Worm (Caenorhabditis elegans): Measurements from ENCODE around the gene B0496.2.

DNA sequence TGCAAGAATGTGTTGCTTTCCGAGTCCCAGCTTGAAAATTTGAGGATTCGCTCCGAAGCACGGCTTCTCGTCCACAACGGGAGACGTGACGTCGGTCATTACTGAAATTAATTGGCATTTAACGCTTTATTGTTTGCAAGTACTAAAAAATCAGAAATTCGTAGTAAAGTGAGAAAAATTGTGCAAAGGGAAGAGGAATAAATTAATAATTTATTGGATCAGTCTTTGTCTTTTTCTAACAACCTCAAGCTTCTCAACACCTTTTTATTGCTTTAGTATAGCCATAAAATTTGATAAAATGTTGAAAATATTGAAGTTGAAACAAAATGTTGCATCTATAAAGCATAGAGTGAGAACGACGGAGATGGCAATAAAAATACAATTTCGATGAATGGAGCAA is 3.7 kb downstream of the B0496.2 start, which contains the start of gene tes-1:
- TF ChIP-seq snpc-4 (tag; optimal IDR thresholded peaks at IDR 0.05) (no peak), lin-32 (GFP tag; optimal IDR thresholded peaks at IDR 0.05) (no peak), unc-39 (tag; optimal IDR thresholded peaks at IDR 0.05) (no peak)
